Fruit fly (Drosophila melanogaster): Measurements from ENCODE around the gene SNCF.

SNCF gene

dm6 chr3L:13356084-13356693 is 22.2 kb upstream of the SNCF start, which contains the start of gene Nplp2 (continued):
- no peak for TF ChIP-seq CG13894 (tag; optimal IDR thresholded peaks at IDR 0.05)
- no peak for TF ChIP-seq tup (GFP tag; optimal IDR thresholded peaks at IDR 0.05)
- no peak for TF ChIP-seq fd102C (GFP tag; optimal IDR thresholded peaks at IDR 0.05)
- TF ChIP-seq BtbVII (GFP tag; optimal IDR thresholded peaks at IDR 0.05): no peak
- TF ChIP-seq Scr (GFP tag; IDR thresholded peaks at IDR 0.05; ENCODE audit: partially characterized antibody): no peak
- TF ChIP-seq crc (GFP tag; optimal IDR thresholded peaks at IDR 0.05): no peak
- no peak for TF ChIP-seq H15 (GFP tag; IDR thresholded peaks at IDR 0.05)
- peak; percentile 65 for TF ChIP-seq CG14014 (GFP tag; IDR thresholded peaks at IDR 0.05)
- TF ChIP-seq CG1529 (GFP tag; optimal IDR thresholded peaks at IDR 0.05): no peak
- peak in 1 of 2 experiments; percentile 31 for TF ChIP-seq Eip74EF (GFP tag; optimal IDR thresholded peaks at IDR 0.05)
- peak; percentile 58 for TF ChIP-seq CG4730 (GFP tag; IDR thresholded peaks at IDR 0.05)
- TF ChIP-seq Hr39 (optimal IDR thresholded peaks at IDR 0.05): no peak
- peak; percentile 35 for TF ChIP-seq CG17385 (GFP tag; optimal IDR thresholded peaks at IDR 0.05)
- peak; percentile 53 for TF ChIP-seq dmrt99B (tag; optimal IDR thresholded peaks at IDR 0.05)
- TF ChIP-seq bab2 (GFP tag; optimal IDR thresholded peaks at IDR 0.05): no peak
- TF ChIP-seq cwo (GFP tag; optimal IDR thresholded peaks at IDR 0.05): peak; percentile 27
- TF ChIP-seq CG14860 (GFP tag; IDR thresholded peaks at IDR 0.05; ENCODE audit: partially characterized antibody): no peak
- no peak for TF ChIP-seq chif (GFP tag; optimal IDR thresholded peaks at IDR 0.05)
- TF ChIP-seq CG6765 (GFP tag; optimal IDR thresholded peaks at IDR 0.05): no peak
- TF ChIP-seq CG3726 (GFP tag; IDR thresholded peaks at IDR 0.05): no peak
- peak; percentile 13 for TF ChIP-seq Six4 (GFP tag; optimal IDR thresholded peaks at IDR 0.05)
- TF ChIP-seq tgo (GFP tag; IDR thresholded peaks at IDR 0.05): peak; percentile 63; the same call in 2 of the 3 replicates
- peak; percentile 41; the same call in 1 of the 2 replicates for TF ChIP-seq ttk (GFP tag; IDR thresholded peaks at IDR 0.05)
- no peak for TF ChIP-seq CTCF (GFP tag; optimal IDR thresholded peaks at IDR 0.05)
- TF ChIP-seq ewg (GFP tag; optimal IDR thresholded peaks at IDR 0.05): no peak
- TF ChIP-seq Hmx (GFP tag; optimal IDR thresholded peaks at IDR 0.05): no peak
- TF ChIP-seq CG12391 (tag; optimal IDR thresholded peaks at IDR 0.05): peak; percentile 56
- peak; percentile 53 for TF ChIP-seq CG30431 (GFP tag; optimal IDR thresholded peaks at IDR 0.05)
- peak; percentile 83 for TF ChIP-seq row (GFP tag; IDR thresholded peaks at IDR 0.05)
- no peak for TF ChIP-seq CG10431 (GFP tag; optimal IDR thresholded peaks at IDR 0.05)
- TF ChIP-seq CG43689 (GFP tag; IDR thresholded peaks at IDR 0.05): peak; percentile 44; the same call in 1 of the 2 replicates
- TF ChIP-seq Chrac-16 (GFP tag; optimal IDR thresholded peaks at IDR 0.05): peak; percentile 9
- peak; percentile 12 for TF ChIP-seq Nf-YB (GFP tag; optimal IDR thresholded peaks at IDR 0.05)
- TF ChIP-seq esg (GFP tag; conservative IDR thresholded peaks at IDR 0.05): no peak
- no peak for TF ChIP-seq CG4424 (GFP tag; optimal IDR thresholded peaks at IDR 0.05)
- TF ChIP-seq CG12299 (tag; optimal IDR thresholded peaks at IDR 0.05): peak; percentile 47
- peak; percentile 38 for TF ChIP-seq Hr3 (GFP tag; optimal IDR thresholded peaks at IDR 0.05)
- peak; percentile 63 for TF ChIP-seq fd3F (GFP tag; optimal IDR thresholded peaks at IDR 0.05)
- no peak for TF ChIP-seq CG6683 (GFP tag; optimal IDR thresholded peaks at IDR 0.05)
- TF ChIP-seq Kr (GFP tag; optimal IDR thresholded peaks at IDR 0.05): no peak
- TF ChIP-seq otp (GFP tag; IDR thresholded peaks at IDR 0.05): peak; percentile 45; the same call in 1 of the 3 replicates
- no peak for TF ChIP-seq CG30020 (tag; optimal IDR thresholded peaks at IDR 0.05)
- TF ChIP-seq maf-S (GFP tag; optimal IDR thresholded peaks at IDR 0.05): no peak
- no peak for TF ChIP-seq Atf3 (GFP tag; optimal IDR thresholded peaks at IDR 0.05)
- TF ChIP-seq fu2 (GFP tag; optimal IDR thresholded peaks at IDR 0.05): no peak
- TF ChIP-seq Fer1 (GFP tag; optimal IDR thresholded peaks at IDR 0.05): no peak
- no peak for TF ChIP-seq Atf-2 (GFP tag; optimal IDR thresholded peaks at IDR 0.05)
- peak; percentile 10 for TF ChIP-seq CG13296 (GFP tag; optimal IDR thresholded peaks at IDR 0.05)
- no peak for TF ChIP-seq chinmo (GFP tag; IDR thresholded peaks at IDR 0.05; ENCODE audit: partially characterized antibody)
- no peak for TF ChIP-seq CG17829 (tag; optimal IDR thresholded peaks at IDR 0.05)
- no peak for TF ChIP-seq CG10959 (GFP tag; IDR thresholded peaks at IDR 0.05)
